Fruit fly (Drosophila melanogaster): Measurements from ENCODE around the gene CG7990.
A peak's percentile ranks its signal among the peaks of the same experiment; 100 is the strongest.

The CG7990 gene

dm6 chrX:19248426-19249217 is 46.8 kb upstream of the CG7990 start, which contains the start of gene Hs3st-B (continued):
- no peak for TF ChIP-seq CG15269 (tag; optimal IDR thresholded peaks at IDR 0.05)
- TF ChIP-seq zfh1 (GFP tag; IDR thresholded peaks at IDR 0.05): peak; percentile 47; the same call in 2 of the 3 replicates
- TF ChIP-seq kni (GFP tag; optimal IDR thresholded peaks at IDR 0.05): no peak
- no peak for TF ChIP-seq Doc3 (GFP tag; IDR thresholded peaks at IDR 0.05; ENCODE audit: partially characterized antibody)
- no peak for TF ChIP-seq CG6791 (GFP tag; IDR thresholded peaks at IDR 0.05; ENCODE audit: partially characterized antibody)
- no peak for TF ChIP-seq Mrtf (GFP tag; IDR thresholded peaks at IDR 0.05)
- no peak for TF ChIP-seq E2f1 (GFP tag; IDR thresholded peaks at IDR 0.05)
- no peak for TF ChIP-seq NFAT (GFP tag; IDR thresholded peaks at IDR 0.05)
- no peak for TF ChIP-seq lbe (GFP tag; optimal IDR thresholded peaks at IDR 0.05)
- TF ChIP-seq Ptx1 (GFP tag; IDR thresholded peaks at IDR 0.05): 0 out of 2 replicates have a peak, but pooled peaks have one; percentile 13
- no peak for TF ChIP-seq Dll (GFP tag; IDR thresholded peaks at IDR 0.05; ENCODE audit: partially characterized antibody)
- TF ChIP-seq Taf1 (GFP tag; IDR thresholded peaks at IDR 0.05): no peak
- no peak for TF ChIP-seq CHES-1-like (GFP tag; optimal IDR thresholded peaks at IDR 0.05)
- no peak for TF ChIP-seq cato (GFP tag; optimal IDR thresholded peaks at IDR 0.05; ENCODE audit: borderline replicate concordance)
- peak; percentile 27 for TF ChIP-seq nmo (GFP tag; optimal IDR thresholded peaks at IDR 0.05)
- peak; percentile 5 for TF ChIP-seq CG4424 (GFP tag; optimal IDR thresholded peaks at IDR 0.05)
- no peak for TF ChIP-seq CG7963 (GFP tag; IDR thresholded peaks at IDR 0.05; ENCODE audit: partially characterized antibody)
- no peak for TF ChIP-seq trem (tag; optimal IDR thresholded peaks at IDR 0.05)
- TF ChIP-seq Hmr (GFP tag; optimal IDR thresholded peaks at IDR 0.05): no peak
- TF ChIP-seq cas (GFP tag; IDR thresholded peaks at IDR 0.05): no peak
- no peak for TF ChIP-seq fru (optimal IDR thresholded peaks at IDR 0.05)
- no peak for TF ChIP-seq Neu2 (GFP tag; optimal IDR thresholded peaks at IDR 0.05; ENCODE audit: borderline replicate concordance)
- TF ChIP-seq CG8290 (GFP tag; optimal IDR thresholded peaks at IDR 0.05): no peak
- peak in 1 of 2 experiments; percentile 46 for TF ChIP-seq CG8290 (tag; optimal IDR thresholded peaks at IDR 0.05)
- TF ChIP-seq CrebB (tag; optimal IDR thresholded peaks at IDR 0.05): no peak
- TF ChIP-seq CG11456 (GFP tag; IDR thresholded peaks at IDR 0.05): no peak
- no peak for TF ChIP-seq emc (GFP tag; optimal IDR thresholded peaks at IDR 0.05)
- TF ChIP-seq Dref (GFP tag; IDR thresholded peaks at IDR 0.05): no peak
- TF ChIP-seq CG15696 (tag; optimal IDR thresholded peaks at IDR 0.05): no peak
- no peak for TF ChIP-seq CG17328 (GFP tag; IDR thresholded peaks at IDR 0.05)
- TF ChIP-seq CG9876 (GFP tag; optimal IDR thresholded peaks at IDR 0.05): no peak
- TF ChIP-seq CG9609 (GFP tag; optimal IDR thresholded peaks at IDR 0.05): no peak
- no peak for TF ChIP-seq Side (GFP tag; optimal IDR thresholded peaks at IDR 0.05)
- TF ChIP-seq HLH4C (GFP tag; IDR thresholded peaks at IDR 0.05; ENCODE audit: partially characterized antibody): 0 out of 3 replicates have a peak, but pooled peaks have one; percentile 24
- no peak for TF ChIP-seq CG15601 (tag; optimal IDR thresholded peaks at IDR 0.05)
- no peak for TF ChIP-seq CG1024 (GFP tag; IDR thresholded peaks at IDR 0.05)
- no peak for TF ChIP-seq Spps (tag; optimal IDR thresholded peaks at IDR 0.05)
- TF ChIP-seq Bteb2 (GFP tag; optimal IDR thresholded peaks at IDR 0.05): no peak
- no peak for TF ChIP-seq p53 (GFP tag; optimal IDR thresholded peaks at IDR 0.05)
- no peak for TF ChIP-seq lola (GFP tag; optimal IDR thresholded peaks at IDR 0.05)
- no peak for TF ChIP-seq CG7745 (tag; optimal IDR thresholded peaks at IDR 0.05)
- no peak for TF ChIP-seq klu (GFP tag; IDR thresholded peaks at IDR 0.05)
- no peak for TF ChIP-seq knrl (GFP tag; IDR thresholded peaks at IDR 0.05; ENCODE audit: partially characterized antibody)
- TF ChIP-seq CG10462 (GFP tag; optimal IDR thresholded peaks at IDR 0.05): no peak
- TF ChIP-seq rib (GFP tag; IDR thresholded peaks at IDR 0.05): no peak
- no peak for TF ChIP-seq CG18262 (tag; optimal IDR thresholded peaks at IDR 0.05)
- no peak for TF ChIP-seq yki (optimal IDR thresholded peaks at IDR 0.05)
- TF ChIP-seq ham (GFP tag; IDR thresholded peaks at IDR 0.05): no peak
- TF ChIP-seq CG12155 (GFP tag; optimal IDR thresholded peaks at IDR 0.05): no peak
- TF ChIP-seq CG2889 (GFP tag; IDR thresholded peaks at IDR 0.05): no peak
- TF ChIP-seq disco-r (GFP tag; optimal IDR thresholded peaks at IDR 0.05): no peak

All from whole organism, embryonic.